Worm (Caenorhabditis elegans) whole organism, young adult: Measurements from ENCODE around the gene srw-130.
"Not testable (repeated sequence)": the region's sequence is repeated elsewhere in the genome, so short reads cannot be mapped to it uniquely, and the experiment has no call there.

Source experiments
- B0035.1 ChIP-seq: sonication (generic microtip); optimal IDR thresholded peaks from 2 replicates; lab custom pipeline; 2016; ENCODE audit warnings: missing genetic modification characterization, mild to moderate bottlenecking, missing compliant biosample characterization, missing genotype, missing genetic modification reagents
- C06A6.2 ChIP-seq: fragments of 200-800 bp; sonication (Bioruptor generic); conservative IDR thresholded peaks from 2 replicates; pipeline ENCODE4 v1.3.6; 2022; ENCODE audit warnings: missing genetic modification characterization, missing compliant biosample characterization
- C17E4.6 ChIP-seq: fragments of 200-800 bp; sonication (Bioruptor generic); IDR thresholded peaks from 2 replicates; pipeline ENCODE4 v1.3.6; 2022; ENCODE audit warnings: missing genetic modification reagents, missing genetic modification characterization, missing compliant biosample characterization
- D2030.7 ChIP-seq: fragments of 200-800 bp; sonication (Bioruptor generic); IDR thresholded peaks from 2 replicates; pipeline ENCODE4 v1.3.6; 2022; ENCODE audit warnings: missing genetic modification reagents, missing genetic modification characterization, missing compliant biosample characterization
- F52B5.7 ChIP-seq: sonication (generic microtip); optimal IDR thresholded peaks from 2 replicates; lab custom pipeline; 2016; ENCODE audit warnings: mild to moderate bottlenecking, missing genetic modification characterization, missing compliant biosample characterization
- K11D2.4 ChIP-seq: fragments of 200-800 bp; sonication (Bioruptor generic); IDR thresholded peaks from 2 replicates; pipeline ENCODE4 v1.3.6; 2022; ENCODE audit warnings: missing genetic modification reagents, missing genetic modification characterization, missing compliant biosample characterization
- T26A5.8 ChIP-seq: sonication (generic microtip); optimal IDR thresholded peaks from 2 replicates; lab custom pipeline; 2016; ENCODE audit warnings: missing genetic modification characterization, missing compliant biosample characterization
- Y79H2A.3 ChIP-seq: fragments of 200-800 bp; sonication (Bioruptor generic); conservative IDR thresholded peaks from 2 replicates; pipeline ENCODE4 v1.3.6; 2022; ENCODE audit warnings: missing genetic modification reagents, missing genetic modification characterization, missing compliant biosample characterization
- ceh-27 ChIP-seq: fragments of 200-800 bp; sonication (Bioruptor generic); optimal IDR thresholded peaks from 2 replicates; lab custom pipeline; 2018; ENCODE audit warnings: mild to moderate bottlenecking, missing genetic modification characterization, moderate library complexity, missing compliant biosample characterization
- ceh-40 ChIP-seq: fragments of 200-800 bp; sonication (Bioruptor generic); IDR thresholded peaks from 2 replicates; pipeline ENCODE4 v1.3.6; 2022; ENCODE audit warnings: missing genetic modification characterization, missing compliant biosample characterization
- die-1 ChIP-seq: sonication (generic microtip); optimal IDR thresholded peaks from 2 replicates; lab custom pipeline; 2016; ENCODE audit warnings: missing genotype, mild to moderate bottlenecking, missing genetic modification characterization, missing compliant biosample characterization
- dpff-1 ChIP-seq: sonication (generic microtip); optimal IDR thresholded peaks from 2 replicates; lab custom pipeline; 2017; ENCODE audit warnings: mild to moderate bottlenecking, missing genetic modification characterization, missing compliant biosample characterization
- egl-44 ChIP-seq: fragments of 200-800 bp; sonication (Bioruptor generic); IDR thresholded peaks from 2 replicates; pipeline ENCODE4 v1.3.6; 2022; ENCODE audit warnings: missing genetic modification reagents, missing genetic modification characterization, missing compliant biosample characterization
- egrh-3 ChIP-seq: fragments of 200-800 bp; sonication (Bioruptor generic); IDR thresholded peaks from 2 replicates; pipeline ENCODE4 v1.3.6; 2022; ENCODE audit warnings: missing genetic modification reagents, missing genetic modification characterization, missing compliant biosample characterization
- ekl-4 ChIP-seq: fragments of 200-800 bp; sonication (Bioruptor generic); IDR thresholded peaks from 2 replicates; pipeline ENCODE4 v1.3.6; 2022; ENCODE audit warnings: missing genetic modification reagents, missing genetic modification characterization, missing compliant biosample characterization
- hsf-1 ChIP-seq: fragments of 200-800 bp; sonication (Bioruptor generic); IDR thresholded peaks from 2 replicates; pipeline ENCODE4 v1.3.6; 2022; ENCODE audit warnings: missing genetic modification reagents, missing genetic modification characterization, missing compliant biosample characterization
- let-526 ChIP-seq: fragments of 200-800 bp; sonication (Bioruptor generic); IDR thresholded peaks from 2 replicates; pipeline ENCODE4 v1.3.6; 2022; ENCODE audit warnings: missing genetic modification reagents, missing genetic modification characterization, missing compliant biosample characterization
- lin-54 ChIP-seq: fragments of 200-800 bp; sonication (Bioruptor generic); optimal IDR thresholded peaks from 2 replicates; lab custom pipeline; 2018; ENCODE audit warnings: mild to moderate bottlenecking, missing genetic modification characterization, missing compliant biosample characterization
- lsl-1 ChIP-seq: fragments of 200-800 bp; sonication (Bioruptor generic); optimal IDR thresholded peaks from 2 replicates; lab custom pipeline; 2018; ENCODE audit warnings: mild to moderate bottlenecking, missing genetic modification characterization, moderate library complexity, missing compliant biosample characterization
- madf-3 ChIP-seq: fragments of 200-800 bp; sonication (Bioruptor generic); IDR thresholded peaks from 2 replicates; pipeline ENCODE4 v1.3.6; 2022; ENCODE audit warnings: missing genetic modification reagents, missing genetic modification characterization, missing compliant biosample characterization
- nfyb-1 ChIP-seq: fragments of 200-800 bp; sonication (Bioruptor generic); IDR thresholded peaks from 2 replicates; pipeline ENCODE4 v1.3.6; 2022; ENCODE audit warnings: missing genetic modification reagents, missing genetic modification characterization, missing compliant biosample characterization
- nhr-80 ChIP-seq: sonication (generic microtip); optimal IDR thresholded peaks from 2 replicates; lab custom pipeline; 2016; ENCODE audit warnings: missing genetic modification characterization, missing compliant biosample characterization
- rcor-1 ChIP-seq: fragments of 200-800 bp; sonication (Bioruptor generic); IDR thresholded peaks from 2 replicates; pipeline ENCODE4 v1.3.6; 2022; ENCODE audit warnings: missing genetic modification reagents, missing genetic modification characterization, missing compliant biosample characterization
- rec-8 ChIP-seq, 2 experiments: sonication (generic microtip); optimal IDR thresholded peaks; 2 replicates each; lab custom pipeline; 2016; ENCODE audit warnings: mild to moderate bottlenecking in 2 of 2, missing genetic modification characterization in 2 of 2, missing genetic modification reagents in 2 of 2, missing genotype in 2 of 2, missing biosample characterization in 1 of 2, missing compliant biosample characterization in 1 of 2, moderate library complexity in 1 of 2
- snpc-1.1 ChIP-seq: sonication (generic microtip); optimal IDR thresholded peaks from 2 replicates; lab custom pipeline; 2017; ENCODE audit warnings: missing genetic modification characterization, mild to moderate bottlenecking, missing compliant biosample characterization, antibody characterized with exemption, moderate library complexity, missing genotype, missing genetic modification reagents; ENCODE audit not compliant: insufficient read depth
- somi-1 ChIP-seq: fragments of 200-800 bp; sonication (Bioruptor generic); optimal IDR thresholded peaks from 2 replicates; lab custom pipeline; 2018; ENCODE audit warnings: mild to moderate bottlenecking, missing genetic modification characterization, missing compliant biosample characterization
- tbx-9 ChIP-seq: sonication (generic microtip); optimal IDR thresholded peaks from 2 replicates; lab custom pipeline; 2016; ENCODE audit warnings: borderline replicate concordance, missing genetic modification characterization, inconsistent platforms, missing compliant biosample characterization
- zfh-2 ChIP-seq: fragments of 200-800 bp; sonication (Bioruptor generic); conservative IDR thresholded peaks from 2 replicates; pipeline ENCODE4 v1.3.6; 2022; ENCODE audit warnings: missing genetic modification reagents, missing genetic modification characterization, missing compliant biosample characterization
- zim-3 ChIP-seq: sonication (generic microtip); optimal IDR thresholded peaks from 2 replicates; lab custom pipeline; 2017; ENCODE audit warnings: mild to moderate bottlenecking, missing genetic modification characterization, moderate library complexity, missing compliant biosample characterization
- ztf-22 ChIP-seq: fragments of 200-800 bp; sonication (Bioruptor generic); optimal IDR thresholded peaks from 2 replicates; lab custom pipeline; 2018; ENCODE audit warnings: mild to moderate bottlenecking, missing genetic modification characterization, moderate library complexity, missing compliant biosample characterization

srw-130 gene

DNA sequence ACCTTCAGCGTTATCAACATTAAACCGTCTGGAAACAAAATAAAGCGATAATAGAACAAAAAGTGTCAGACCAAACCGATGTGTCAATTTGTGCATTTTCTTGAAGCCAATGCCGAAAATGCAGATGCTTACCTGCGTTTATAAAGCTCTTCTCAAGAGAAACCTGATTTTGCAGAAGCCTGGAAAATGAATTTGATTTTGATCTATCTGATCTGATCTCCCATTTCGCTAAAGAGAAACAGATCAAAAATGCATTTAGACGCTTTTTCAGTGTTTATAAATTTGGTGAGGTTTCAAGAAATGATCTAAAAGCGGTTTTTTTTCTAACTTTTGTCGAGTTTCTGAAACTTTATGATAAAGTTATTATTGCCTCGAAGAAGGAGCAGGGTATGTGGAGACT is 14.1 kb upstream of the srw-130 start, which contains the start of gene T24A6.16:
TSS of gene T24A6.16 (minus strand) at position 101 of the 400 bp plus-strand sequence.
- TF ChIP-seq snpc-1.1 (tag; lab: Kevin White, UChicago); B0035.1; F52B5.7 (tag; lab: Kevin White, UChicago): not testable (repeated sequence)

DNA sequence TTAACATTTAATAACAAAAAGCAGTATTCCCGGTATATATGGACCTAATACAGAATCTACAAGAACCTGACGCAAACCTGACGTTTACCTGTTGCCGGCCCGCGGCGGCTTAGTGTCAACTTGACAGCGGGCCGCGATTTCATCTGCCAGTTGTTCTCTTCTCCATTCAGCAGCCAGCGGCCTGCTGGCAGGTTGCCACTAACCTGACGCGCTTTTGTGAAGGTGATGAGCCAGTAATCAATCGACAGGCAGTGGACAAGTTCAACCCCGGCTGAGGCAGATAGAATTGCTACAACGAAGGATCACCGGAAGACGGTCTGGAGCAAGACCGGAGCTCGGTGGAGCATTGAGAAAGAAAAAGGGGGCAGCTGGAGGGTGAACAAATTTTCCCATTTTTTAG is 11.0 kb upstream of the srw-130 start:
- TF ChIP-seq hsf-1 (GFP tag; lab: Robert Waterston, UW), result peak; percentile 52; the same call in 1 of the 2 replicates

DNA sequence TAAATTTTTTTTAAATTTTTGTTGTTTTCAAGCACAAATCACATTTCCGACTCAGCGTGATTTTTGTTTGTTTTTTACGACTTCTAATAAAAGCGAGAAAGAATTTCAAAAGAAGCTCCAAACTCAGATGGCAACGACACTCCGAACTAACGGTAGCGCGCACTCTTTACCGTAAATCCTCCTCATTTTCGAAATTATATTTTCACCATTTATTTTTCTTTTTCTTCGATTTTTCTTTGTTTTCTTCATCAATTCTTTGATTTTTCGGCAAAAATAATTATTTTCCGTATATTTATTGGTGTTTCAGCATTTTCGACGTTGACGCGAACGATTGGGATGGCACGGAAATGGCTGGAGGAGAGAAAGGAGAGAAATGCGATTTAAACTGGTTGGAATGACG is 10.0 kb upstream of the srw-130 start, which contains the start of gene T24A6.1:
TSS of gene T24A6.1 (plus strand) at position 301 of the 400 bp plus-strand sequence.
- TF ChIP-seq egl-44; D2030.7 (GFP tag; lab: Robert Waterston, UW); ekl-4 (GFP tag; lab: Robert Waterston, UW): not testable (repeated sequence)

DNA sequence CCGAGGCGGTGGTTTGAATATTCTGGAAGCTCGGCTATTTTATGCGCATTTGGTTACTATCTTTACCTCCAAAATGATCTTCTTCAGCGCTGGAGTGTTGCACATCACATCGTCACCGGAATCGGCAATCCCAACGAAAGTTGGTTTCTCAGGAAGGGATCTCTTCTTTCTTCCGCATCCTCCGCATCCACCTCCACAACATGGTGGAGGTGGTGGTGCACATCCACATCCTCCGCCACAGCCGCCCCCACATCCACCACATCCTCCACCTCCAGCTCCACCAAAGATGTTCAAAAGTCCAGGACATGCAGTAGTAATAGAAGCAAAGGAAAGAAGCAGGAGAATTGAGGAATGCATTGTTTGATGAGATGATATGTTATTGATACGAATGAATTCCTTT is 8.7 kb upstream of the srw-130 start, which contains the start of gene grl-31:
TSS of gene grl-31 (minus strand) at position 357 of the 400 bp plus-strand sequence.
- TF ChIP-seq ztf-22 (GFP tag; lab: Kevin White, UChicago) (no peak), nhr-80 (no peak), zfh-2 (peak; percentile 59)

DNA sequence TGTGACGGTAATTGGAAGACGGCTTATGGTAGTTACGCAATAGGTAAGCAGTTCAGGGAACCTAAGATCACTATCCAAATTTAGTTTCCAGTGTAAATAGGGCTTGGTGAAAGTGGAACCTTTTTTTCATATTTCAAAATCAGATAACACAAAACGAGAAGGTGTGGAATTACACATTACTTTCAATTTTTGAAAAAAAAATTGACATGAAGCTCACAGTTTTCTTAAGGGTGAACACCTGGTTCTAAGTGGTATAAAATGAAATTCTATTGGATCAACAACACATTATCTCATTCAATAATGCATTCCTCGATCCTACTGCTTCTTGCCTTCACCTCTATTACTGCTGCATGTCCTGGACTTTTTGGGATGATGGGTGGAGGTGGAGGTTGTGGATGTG is 7.3 kb upstream of the srw-130 start, which contains the start of gene grl-30:
TSS of gene grl-30 (plus strand) at position 301 of the 400 bp plus-strand sequence.
- TF ChIP-seq lin-54 (GFP tag; lab: Kevin White, UChicago) (no peak), Y79H2A.3 (no peak), madf-3 (GFP tag; lab: Robert Waterston, UW) (no peak), let-526 (GFP tag; lab: Robert Waterston, UW) (no peak), C06A6.2 (no peak), K11D2.4 (GFP tag; lab: Robert Waterston, UW) (no peak), zfh-2 (no peak), zim-3 (tag; lab: Kevin White, UChicago) (no peak), die-1 (no peak), C17E4.6 (GFP tag; lab: Robert Waterston, UW) (no peak), tbx-9 (no peak), rec-8 (tag; optimal IDR thresholded peaks at IDR 0.05; lab: Kevin White, UChicago) (no peak), ceh-40 (GFP tag; lab: Robert Waterston, UW) (no peak), T26A5.8 (no peak), ceh-27 (no peak), nfyb-1 (GFP tag; lab: Robert Waterston, UW) (no peak), somi-1 (GFP tag; lab: Kevin White, UChicago) (no peak), lsl-1 (GFP tag; lab: Kevin White, UChicago) (no peak), rcor-1 (GFP tag; lab: Robert Waterston, UW) (no peak)

DNA sequence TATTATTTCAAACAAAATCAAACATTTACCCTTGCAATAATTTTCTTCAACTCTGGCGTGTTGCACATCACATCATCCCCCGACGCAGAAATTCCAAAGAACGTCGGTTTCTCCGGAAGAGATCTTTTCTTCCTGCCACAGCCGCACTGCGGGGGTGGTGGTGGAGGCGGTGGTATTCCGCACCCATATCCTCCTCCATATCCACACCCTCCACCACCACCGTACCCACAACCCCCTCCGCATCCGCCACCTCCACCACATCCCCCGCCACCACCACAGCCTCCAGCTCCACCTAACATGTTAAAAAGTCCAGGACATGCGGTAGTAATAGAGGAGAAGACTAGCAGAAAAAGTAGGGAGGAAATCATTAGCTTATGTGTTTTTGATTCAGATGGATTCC is 6.2 kb upstream of the srw-130 start, which contains the start of gene grl-29:
TSS of gene grl-29 (minus strand) at position 368 of the 400 bp plus-strand sequence.
- TF ChIP-seq dpff-1 (tag; lab: Kevin White, UChicago), result no peak
- peak; percentile 74; the same call in 1 of the 2 replicates for TF ChIP-seq egrh-3
- TF ChIP-seq zfh-2, result peak; percentile 85
